Fruit fly (Drosophila melanogaster) whole organism, embryonic: ENCODE results near the gene CG32106.
A peak's percentile ranks its signal among the peaks of the same experiment; 100 is the strongest.

ENCODE experiments used
- Atf6 ChIP-seq: fragments of 200-800 bp; sonication (Bioruptor generic); IDR thresholded peaks from 2 replicates; pipeline ENCODE4 v1.3.6; 2022; ENCODE audit warnings: missing biosample characterization, missing genetic modification characterization
- BEAF-32 ChIP-seq: fragments of 200-800 bp; sonication (Bioruptor generic); optimal IDR thresholded peaks from 3 replicates; lab custom pipeline; 2017; ENCODE audit warnings: missing biosample characterization, missing genetic modification characterization, mild to moderate bottlenecking, moderate library complexity, missing genetic modification reagents
- CG10462 ChIP-seq: fragments of 200-800 bp; sonication (Bioruptor generic); optimal IDR thresholded peaks from 2 replicates; lab custom pipeline; 2016; ENCODE audit warnings: missing biosample characterization, missing genetic modification characterization
- CG10654 ChIP-seq: fragments of 200-800 bp; sonication (Bioruptor generic); optimal IDR thresholded peaks from 2 replicates; lab custom pipeline; 2016; ENCODE audit warnings: missing biosample characterization, missing genetic modification characterization
- CG1233 ChIP-seq: fragments of 200-800 bp; sonication (Bioruptor generic); optimal IDR thresholded peaks from 4 replicates; lab custom pipeline; 2018; ENCODE audit warnings: missing biosample characterization, mild to moderate bottlenecking, missing genetic modification characterization
- CG17361 ChIP-seq: fragments of 200-800 bp; sonication (Bioruptor generic); IDR thresholded peaks from 3 replicates; pipeline ENCODE4 v1.3.6; 2022; ENCODE audit warnings: missing biosample characterization, missing genetic modification characterization
- CG1792 ChIP-seq: fragments of 200-800 bp; sonication (Bioruptor generic); optimal IDR thresholded peaks from 2 replicates; lab custom pipeline; 2016; ENCODE audit warnings: missing biosample characterization, missing genetic modification characterization
- CG2202 ChIP-seq: fragments of 200-800 bp; sonication (Bioruptor generic); optimal IDR thresholded peaks from 2 replicates; lab custom pipeline; 2018; ENCODE audit warnings: missing biosample characterization, mild to moderate bottlenecking, missing genetic modification characterization
- CG2712 ChIP-seq: fragments of 200-800 bp; optimal IDR thresholded peaks from 3 replicates; lab custom pipeline; 2019; ENCODE audit warnings: missing biosample characterization, mild to moderate bottlenecking, missing genetic modification characterization, moderate library complexity
- CG31441 ChIP-seq: fragments of 200-800 bp; sonication (Bioruptor generic); IDR thresholded peaks from 2 replicates; pipeline ENCODE4 v1.3.6; 2022; ENCODE audit warnings: missing biosample characterization, missing genetic modification characterization
- CG3163 ChIP-seq: fragments of 200-800 bp; sonication (Bioruptor generic); optimal IDR thresholded peaks from 3 replicates; lab custom pipeline; 2016; ENCODE audit warnings: missing biosample characterization, missing genetic modification characterization
- CG34422 ChIP-seq: fragments of 200-800 bp; sonication (Bioruptor generic); IDR thresholded peaks from 3 replicates; pipeline ENCODE4 v1.3.6; 2022; ENCODE audit warnings: missing biosample characterization, missing genetic modification characterization
- CG4360 ChIP-seq: fragments of 200-800 bp; sonication (Bioruptor generic); IDR thresholded peaks from 2 replicates; pipeline ENCODE4 v1.3.6; 2022; ENCODE audit warnings: missing biosample characterization, missing genetic modification characterization
- CG4707 ChIP-seq: fragments of 200-800 bp; sonication (Bioruptor generic); optimal IDR thresholded peaks from 2 replicates; lab custom pipeline; 2018; ENCODE audit warnings: missing biosample characterization, mild to moderate bottlenecking, missing genetic modification characterization, moderate library complexity
- CG5180 ChIP-seq: fragments of 200-800 bp; sonication (Bioruptor generic); optimal IDR thresholded peaks from 3 replicates; lab custom pipeline; 2017; ENCODE audit warnings: missing biosample characterization, missing genetic modification characterization, mild to moderate bottlenecking, moderate library complexity, missing genetic modification reagents
- CG5245 ChIP-seq: fragments of 200-800 bp; sonication (Bioruptor generic); optimal IDR thresholded peaks from 3 replicates; lab custom pipeline; 2016; ENCODE audit warnings: missing biosample characterization, missing genetic modification characterization
- CG6689 ChIP-seq: fragments of 200-800 bp; sonication (Bioruptor generic); IDR thresholded peaks from 2 replicates; pipeline ENCODE4 v1.3.6; 2022; ENCODE audit warnings: missing biosample characterization, missing genetic modification characterization
- CG7839 ChIP-seq: fragments of 200-800 bp; sonication (Bioruptor generic); optimal IDR thresholded peaks from 3 replicates; lab custom pipeline; 2018; ENCODE audit warnings: missing biosample characterization, mild to moderate bottlenecking, missing genetic modification characterization, moderate library complexity
- Dad ChIP-seq: fragments of 200-800 bp; sonication (Bioruptor generic); optimal IDR thresholded peaks from 3 replicates; lab custom pipeline; 2016; ENCODE audit warnings: missing biosample characterization, missing genetic modification characterization
- Ets65A ChIP-seq: fragments of 200-800 bp; sonication (Bioruptor generic); peaks from one replicate; lab custom pipeline; 2016; ENCODE audit warnings: missing biosample characterization, missing genetic modification characterization
- Hr51 ChIP-seq, 2 experiments: fragments of 200-800 bp; sonication (Bioruptor generic); optimal IDR thresholded peaks; 2 replicates in 1 of 2; 3 replicates in 1 of 2; lab custom pipeline; 2016 to 2018; ENCODE audit warnings: missing biosample characterization in 2 of 2, missing genetic modification characterization in 2 of 2, mild to moderate bottlenecking in 1 of 2, moderate library complexity in 1 of 2
- Pdp1 ChIP-seq, 2 experiments: fragments of 200-800 bp; sonication (Bioruptor generic); optimal IDR thresholded peaks; 3 replicates each; lab custom pipeline; 2016; ENCODE audit warnings: missing biosample characterization in 2 of 2, missing genetic modification characterization in 2 of 2, mild to moderate bottlenecking in 1 of 2, moderate library complexity in 1 of 2
- Scr ChIP-seq: fragments of 200-800 bp; sonication (Bioruptor generic); IDR thresholded peaks from 2 replicates; pipeline ENCODE4 v1.3.6; 2022; ENCODE audit warnings: missing biosample characterization, missing genetic modification characterization; ENCODE audit not compliant: partially characterized antibody
- Side ChIP-seq: fragments of 200-800 bp; sonication (Bioruptor generic); optimal IDR thresholded peaks from 2 replicates; lab custom pipeline; 2016; ENCODE audit warnings: missing biosample characterization, missing genetic modification characterization
- Sry-β ChIP-seq: fragments of 200-800 bp; sonication (Bioruptor generic); optimal IDR thresholded peaks from 2 replicates; lab custom pipeline; 2018; ENCODE audit warnings: missing biosample characterization, mild to moderate bottlenecking, missing genetic modification characterization, moderate library complexity
- Xbp1 ChIP-seq: fragments of 200-800 bp; sonication (Bioruptor generic); optimal IDR thresholded peaks from 3 replicates; lab custom pipeline; 2016; ENCODE audit warnings: missing biosample characterization, mild to moderate bottlenecking, missing genetic modification characterization
- ash1 ChIP-seq: fragments of 200-800 bp; sonication (Bioruptor generic); optimal IDR thresholded peaks from 2 replicates; lab custom pipeline; 2018; ENCODE audit warnings: missing biosample characterization, mild to moderate bottlenecking, missing genetic modification characterization
- ato ChIP-seq: fragments of 200-800 bp; sonication (Bioruptor generic); IDR thresholded peaks from 2 replicates; pipeline ENCODE4 v1.3.6; 2022; ENCODE audit warnings: missing biosample characterization, missing genetic modification characterization; ENCODE audit not compliant: partially characterized antibody
- ci ChIP-seq: fragments of 200-800 bp; sonication (Bioruptor generic); IDR thresholded peaks from 3 replicates; pipeline ENCODE4 v1.3.6; 2022; ENCODE audit warnings: missing biosample characterization, missing genetic modification characterization
- disco-r ChIP-seq: fragments of 200-800 bp; sonication (Bioruptor generic); optimal IDR thresholded peaks from 2 replicates; lab custom pipeline; 2016; ENCODE audit warnings: missing biosample characterization, missing genetic modification characterization
- dmrt11E ChIP-seq: fragments of 200-800 bp; sonication (Bioruptor generic); optimal IDR thresholded peaks from 3 replicates; lab custom pipeline; 2018; ENCODE audit warnings: missing biosample characterization, mild to moderate bottlenecking, missing genetic modification characterization, moderate library complexity
- dysf ChIP-seq: fragments of 200-800 bp; sonication (Bioruptor generic); IDR thresholded peaks from 3 replicates; pipeline ENCODE4 v1.3.6; 2022; ENCODE audit warnings: missing biosample characterization, missing genetic modification characterization
- fd3F ChIP-seq: fragments of 200-800 bp; sonication (Bioruptor generic); optimal IDR thresholded peaks from 2 replicates; lab custom pipeline; 2018; ENCODE audit warnings: missing biosample characterization, mild to moderate bottlenecking, missing genetic modification characterization, moderate library complexity
- fd96Cb ChIP-seq: fragments of 200-800 bp; sonication (Bioruptor generic); optimal IDR thresholded peaks from 2 replicates; lab custom pipeline; 2018; ENCODE audit warnings: missing biosample characterization, mild to moderate bottlenecking, missing genetic modification characterization, moderate library complexity
- gce ChIP-seq: fragments of 200-800 bp; sonication (Bioruptor generic); IDR thresholded peaks from 3 replicates; pipeline ENCODE4 v1.3.6; 2022; ENCODE audit warnings: missing biosample characterization, missing genetic modification characterization
- gem ChIP-seq: fragments of 200-800 bp; sonication (Bioruptor generic); optimal IDR thresholded peaks from 2 replicates; lab custom pipeline; 2019; ENCODE audit warnings: missing biosample characterization, mild to moderate bottlenecking, missing genetic modification characterization, moderate library complexity
- insv ChIP-seq, 2 experiments: fragments of 200-800 bp; sonication (Bioruptor generic); optimal IDR thresholded peaks; 3 replicates each; lab custom pipeline; 2016 to 2018; ENCODE audit warnings: missing biosample characterization in 2 of 2, missing genetic modification characterization in 2 of 2
- jing ChIP-seq: fragments of 200-800 bp; sonication (Bioruptor generic); optimal IDR thresholded peaks from 2 replicates; lab custom pipeline; 2018; ENCODE audit warnings: missing biosample characterization, mild to moderate bottlenecking, missing genetic modification characterization
- luna ChIP-seq: fragments of 200-800 bp; sonication (Bioruptor generic); optimal IDR thresholded peaks from 2 replicates; lab custom pipeline; 2016; ENCODE audit warnings: missing biosample characterization, missing genetic modification characterization
- nmo ChIP-seq: fragments of 200-800 bp; sonication (Bioruptor generic); optimal IDR thresholded peaks from 2 replicates; lab custom pipeline; 2018; ENCODE audit warnings: missing biosample characterization, mild to moderate bottlenecking, missing genetic modification characterization, moderate library complexity
- otp ChIP-seq: fragments of 200-800 bp; sonication (Bioruptor generic); IDR thresholded peaks from 3 replicates; pipeline ENCODE4, ENCODE4 v1.3.6; 2022; ENCODE audit warnings: missing biosample characterization, missing genetic modification characterization
- pb ChIP-seq: fragments of 200-800 bp; sonication (Bioruptor generic); optimal IDR thresholded peaks from 3 replicates; lab custom pipeline; 2016; ENCODE audit warnings: missing biosample characterization, missing genetic modification characterization
- phol ChIP-seq: fragments of 200-800 bp; sonication (Bioruptor generic); optimal IDR thresholded peaks from 3 replicates; lab custom pipeline; 2018; ENCODE audit warnings: missing biosample characterization, mild to moderate bottlenecking, missing genetic modification characterization, moderate library complexity
- prd ChIP-seq, 3 experiments: fragments of >200 bp in 2 of 3; fragments of 200-800 bp in 1 of 3; sonication (Bioruptor generic) in 1 of 3; optimal IDR thresholded peaks in 2 of 3; IDR thresholded peaks in 1 of 3; 2 replicates in 2 of 3; 3 replicates in 1 of 3; pipeline versions ENCODE4 v1.3.6 to Lab custom; 2017 to 2022; ENCODE audit warnings: missing biosample characterization in 1 of 3, missing genetic modification characterization in 1 of 3
- pros ChIP-seq: fragments of 200-800 bp; sonication (Bioruptor generic); optimal IDR thresholded peaks from 3 replicates; lab custom pipeline; 2019; ENCODE audit warnings: missing biosample characterization, mild to moderate bottlenecking, missing genetic modification characterization, moderate library complexity
- run ChIP-seq: fragments of 200-800 bp; sonication (Bioruptor generic); optimal IDR thresholded peaks from 3 replicates; lab custom pipeline; 2018; ENCODE audit warnings: missing biosample characterization, mild to moderate bottlenecking, missing genetic modification characterization
- sug ChIP-seq: fragments of 200-800 bp; optimal IDR thresholded peaks from 2 replicates; lab custom pipeline; 2019; ENCODE audit warnings: missing biosample characterization, mild to moderate bottlenecking, missing genetic modification characterization, moderate library complexity
- tin ChIP-seq: fragments of 200-800 bp; sonication (Bioruptor generic); optimal IDR thresholded peaks from 3 replicates; lab custom pipeline; 2016; ENCODE audit warnings: missing biosample characterization, missing genetic modification characterization
- zen ChIP-seq: fragments of 200-800 bp; sonication (Bioruptor generic); optimal IDR thresholded peaks from 3 replicates; lab custom pipeline; 2018; ENCODE audit warnings: missing biosample characterization, mild to moderate bottlenecking, missing genetic modification characterization, moderate library complexity
- zfh2 ChIP-seq: fragments of 200-800 bp; sonication (Bioruptor generic); optimal IDR thresholded peaks from 2 replicates; lab custom pipeline; 2016; ENCODE audit warnings: missing biosample characterization, missing genetic modification characterization

Gene CG32106

dm6 chr3L:12725749-12726148 is 52.8 kb downstream of the CG32106 start (continued):
- no peak for TF ChIP-seq BEAF-32 (GFP tag; lab: Kevin White, UChicago)
- peak; percentile 24 for TF ChIP-seq gem (tag; lab: Kevin White, UChicago)
- no peak for TF ChIP-seq CG17361 (GFP tag; lab: Robert Waterston, UW)
- peak; percentile 36 for TF ChIP-seq nmo (GFP tag; lab: Kevin White, UChicago)
- no peak for TF ChIP-seq run (tag; lab: Kevin White, UChicago)
- no peak for TF ChIP-seq CG4707 (GFP tag; lab: Kevin White, UChicago)
- TF ChIP-seq CG34422: no peak
- TF ChIP-seq zfh2: no peak
- TF ChIP-seq insv (GFP tag; optimal IDR thresholded peaks at IDR 0.05; lab: Kevin White, UChicago): no peak
- no peak for TF ChIP-seq prd (optimal IDR thresholded peaks at IDR 0.05; lab: Kevin White, UChicago)
- peak; percentile 64; the same call in 2 of the 3 replicates for TF ChIP-seq prd (GFP tag; IDR thresholded peaks at IDR 0.05; lab: Robert Waterston, UW)
- TF ChIP-seq CG10462 (GFP tag; lab: Kevin White, UChicago): no peak
- TF ChIP-seq CG5245 (GFP tag; lab: Kevin White, UChicago): peak; percentile 15
- peak; percentile 33 for TF ChIP-seq CG1233 (GFP tag; lab: Kevin White, UChicago)
- peak in 1 of 2 experiments; percentile 17 for TF ChIP-seq Pdp1 (GFP tag; optimal IDR thresholded peaks at IDR 0.05; lab: Kevin White, UChicago)
- no peak for TF ChIP-seq disco-r (GFP tag; lab: Kevin White, UChicago)
- no peak for TF ChIP-seq Scr (GFP tag; lab: Robert Waterston, UW)
- no peak for TF ChIP-seq gce (GFP tag; lab: Robert Waterston, UW)
- TF ChIP-seq fd96Cb (tag; lab: Kevin White, UChicago): peak; percentile 12
- TF ChIP-seq ato: no peak
- peak; percentile 30; the same call in 1 of the 2 replicates for TF ChIP-seq CG6689 (GFP tag; lab: Robert Waterston, UW)
- no peak for TF ChIP-seq CG3163 (GFP tag; lab: Kevin White, UChicago)
- TF ChIP-seq Side (GFP tag; lab: Kevin White, UChicago): no peak
- no peak for TF ChIP-seq CG5180 (GFP tag; lab: Kevin White, UChicago)
- no peak for TF ChIP-seq ash1 (GFP tag; lab: Kevin White, UChicago)
- TF ChIP-seq phol (tag; lab: Kevin White, UChicago): peak; percentile 18
- TF ChIP-seq zen (tag; lab: Kevin White, UChicago): peak; percentile 11
- peak; percentile 30 for TF ChIP-seq tin (GFP tag; lab: Kevin White, UChicago)
- no peak for TF ChIP-seq luna (GFP tag; lab: Kevin White, UChicago)
- TF ChIP-seq CG2712 (tag; lab: Kevin White, UChicago): peak; percentile 29
- TF ChIP-seq pb: no peak
- TF ChIP-seq fd3F (GFP tag; lab: Kevin White, UChicago): no peak
- TF ChIP-seq Hr51 (GFP tag; optimal IDR thresholded peaks at IDR 0.05; lab: Kevin White, UChicago): no peak
- TF ChIP-seq CG2202: no peak
- 0 out of 3 replicates have a peak, but pooled peaks have one; percentile 32 for TF ChIP-seq dysf (GFP tag; lab: Robert Waterston, UW)
- TF ChIP-seq jing (GFP tag; lab: Kevin White, UChicago): no peak
- no peak for TF ChIP-seq Dad (GFP tag; lab: Kevin White, UChicago)
- no peak for TF ChIP-seq Atf6 (GFP tag; lab: Robert Waterston, UW)
- peak; percentile 30 for TF ChIP-seq dmrt11E
- TF ChIP-seq CG4360 (GFP tag; lab: Robert Waterston, UW): no peak
- peak; percentile 6 for TF ChIP-seq CG10654 (GFP tag; lab: Kevin White, UChicago)
- 0 out of 3 replicates have a peak, but pooled peaks have one; percentile 49 for TF ChIP-seq ci (GFP tag; lab: Robert Waterston, UW)
- no peak for TF ChIP-seq CG7839 (tag; lab: Kevin White, UChicago)
- no peak for TF ChIP-seq otp (GFP tag; lab: Robert Waterston, UW)
- no peak for TF ChIP-seq pros (GFP tag; lab: Kevin White, UChicago)
- peak; percentile 12 for TF ChIP-seq Xbp1
- TF ChIP-seq Sry-β (GFP tag; lab: Kevin White, UChicago): no peak
- TF ChIP-seq CG1792 (GFP tag; lab: Kevin White, UChicago): no peak
- TF ChIP-seq Ets65A: peak; percentile 91
- no peak for TF ChIP-seq sug (tag; lab: Kevin White, UChicago)
- TF ChIP-seq CG31441 (GFP tag; lab: Robert Waterston, UW): no peak
